Fruit fly (Drosophila melanogaster) whole organism, adult: ENCODE measurements around the gene Sf3b3.

Source experiments
- CG5204 ChIP-seq: fragments of 200-800 bp; sonication (Bioruptor generic); optimal IDR thresholded peaks from 2 replicates; lab custom pipeline; 2016; ENCODE audit warnings: missing biosample characterization, missing genetic modification characterization
- CG7045 ChIP-seq: fragments of 200-800 bp; sonication (Bioruptor generic); optimal IDR thresholded peaks from 2 replicates; lab custom pipeline; 2017; ENCODE audit warnings: missing biosample characterization, mild to moderate bottlenecking, missing genetic modification characterization
- Clk ChIP-seq: fragments of 200-800 bp; sonication (Bioruptor generic); optimal IDR thresholded peaks from 2 replicates; lab custom pipeline; 2017; ENCODE audit warnings: missing biosample characterization, missing genetic modification characterization
- Hr96 ChIP-seq: fragments of 200-800 bp; sonication (Bioruptor generic); optimal IDR thresholded peaks from 2 replicates; lab custom pipeline; 2016; ENCODE audit warnings: missing biosample characterization, missing genetic modification characterization
- Mnt ChIP-seq: fragments of 200-800 bp; sonication (Bioruptor generic); optimal IDR thresholded peaks from 2 replicates; lab custom pipeline; 2016; ENCODE audit warnings: missing biosample characterization, mild to moderate bottlenecking, missing genetic modification characterization
- cic ChIP-seq: fragments of 200-800 bp; sonication (Bioruptor generic); optimal IDR thresholded peaks from 2 replicates; lab custom pipeline; 2017; ENCODE audit warnings: missing biosample characterization, mild to moderate bottlenecking, missing genetic modification characterization, moderate library complexity
- cnc ChIP-seq, 2 experiments: fragments of >200 bp; optimal IDR thresholded peaks; 2 replicates each; lab custom pipeline; 2017

DNA sequence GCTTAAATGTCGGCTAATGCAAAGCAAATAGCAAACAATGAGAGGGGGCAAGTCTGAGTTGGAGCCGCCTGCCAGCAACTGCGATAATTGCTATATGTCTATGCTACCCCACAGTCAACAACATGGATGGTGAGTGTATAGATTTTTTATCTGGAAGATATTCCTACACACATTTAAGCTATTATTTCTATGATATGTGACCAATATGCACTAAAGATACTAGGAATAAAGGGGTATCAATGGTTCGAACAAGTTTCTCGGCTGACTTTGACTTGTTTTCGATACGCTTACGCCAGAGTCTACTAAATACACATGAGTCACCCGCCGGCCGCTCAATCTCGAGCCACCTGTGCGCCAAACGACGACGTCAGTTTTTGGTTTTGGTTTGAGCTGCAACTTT is 54.2 kb downstream of the Sf3b3 start:
- TF ChIP-seq CG5204 (GFP tag; lab: Kevin White, UChicago), result no peak
- no peak for TF ChIP-seq Hr96 (GFP tag; lab: Kevin White, UChicago)
- no peak for TF ChIP-seq CG7045
- no peak for TF ChIP-seq Mnt (GFP tag; lab: Kevin White, UChicago)
- TF ChIP-seq cnc (optimal IDR thresholded peaks at IDR 0.05; lab: Kevin White, UChicago), result no peak
- TF ChIP-seq Clk (GFP tag; lab: Kevin White, UChicago), result no peak
- TF ChIP-seq cic (GFP tag; lab: Kevin White, UChicago), result no peak
